Worm (Caenorhabditis elegans) whole organism, mixed stage, embryonic: ENCODE results near the gene srlf-5.

Experiments used
- M03D4.4 ChIP-seq: sonication (generic microtip); optimal IDR thresholded peaks from 2 replicates; lab custom pipeline; 2017; ENCODE audit warnings: mild to moderate bottlenecking, missing genetic modification characterization, missing compliant biosample characterization
- bed-3 ChIP-seq: fragments of 200-800 bp; sonication (Bioruptor generic); optimal IDR thresholded peaks from 3 replicates; lab custom pipeline; 2018; ENCODE audit warnings: mild to moderate bottlenecking, missing genetic modification characterization, moderate library complexity, missing compliant biosample characterization
- blmp-1 ChIP-seq: fragments of 150-350 bp; optimal IDR thresholded peaks from 2 replicates; lab custom pipeline; 2014; ENCODE audit warnings: missing biosample characterization, missing genetic modification characterization
- ceh-39 ChIP-seq: fragments of 150-350 bp; optimal IDR thresholded peaks from 2 replicates; lab custom pipeline; 2014; ENCODE audit warnings: missing biosample characterization, missing genetic modification characterization
- ceh-43 ChIP-seq: fragments of 200-800 bp; sonication (Bioruptor generic); optimal IDR thresholded peaks from 2 replicates; lab custom pipeline; 2018; ENCODE audit warnings: mild to moderate bottlenecking, missing genetic modification characterization, moderate library complexity, missing compliant biosample characterization
- ceh-83 ChIP-seq: fragments of 200-800 bp; sonication (Bioruptor generic); optimal IDR thresholded peaks from 2 replicates; lab custom pipeline; 2018; ENCODE audit warnings: mild to moderate bottlenecking, missing genetic modification characterization, missing compliant biosample characterization
- ces-1 ChIP-seq: fragments of 150-350 bp; optimal IDR thresholded peaks from 2 replicates; lab custom pipeline; 2014; ENCODE audit warnings: missing biosample characterization, missing genetic modification reagents, missing genetic modification characterization
- cnd-1 ChIP-seq: fragments of 200-800 bp; sonication (Bioruptor generic); optimal IDR thresholded peaks from 2 replicates; lab custom pipeline; 2018; ENCODE audit warnings: mild to moderate bottlenecking, missing genetic modification characterization, missing compliant biosample characterization
- elt-3 ChIP-seq: fragments of 150-350 bp; optimal IDR thresholded peaks from 2 replicates; lab custom pipeline; 2014; ENCODE audit warnings: missing biosample characterization, missing genetic modification characterization
- flh-1 ChIP-seq: fragments of 200-800 bp; sonication (Bioruptor generic); optimal IDR thresholded peaks from 2 replicates; lab custom pipeline; 2018; ENCODE audit warnings: mild to moderate bottlenecking, missing genetic modification characterization, moderate library complexity, missing compliant biosample characterization
- ham-2 ChIP-seq: fragments of 200-800 bp; sonication (Bioruptor generic); optimal IDR thresholded peaks from 2 replicates; lab custom pipeline; 2018; ENCODE audit warnings: mild to moderate bottlenecking, missing genetic modification characterization, missing compliant biosample characterization
- hlh-1 ChIP-seq: fragments of 150-350 bp; optimal IDR thresholded peaks from 2 replicates; lab custom pipeline; 2014; ENCODE audit warnings: missing biosample characterization, missing genetic modification reagents, missing genetic modification characterization
- lin-13 ChIP-seq: fragments of 150-350 bp; optimal IDR thresholded peaks from 2 replicates; lab custom pipeline; 2014; ENCODE audit warnings: missing biosample characterization, missing genetic modification characterization
- lin-32 ChIP-seq: fragments of 200-800 bp; sonication (Bioruptor generic); optimal IDR thresholded peaks from 2 replicates; lab custom pipeline; 2018; ENCODE audit warnings: mild to moderate bottlenecking, missing genetic modification characterization, missing compliant biosample characterization
- lsy-2 ChIP-seq: fragments of 150-350 bp; optimal IDR thresholded peaks from 2 replicates; lab custom pipeline; 2014; ENCODE audit warnings: missing biosample characterization, missing genetic modification characterization
- mab-5 ChIP-seq: fragments of 150-350 bp; optimal IDR thresholded peaks from 2 replicates; lab custom pipeline; 2014; ENCODE audit warnings: missing biosample characterization, missing genetic modification characterization
- mep-1 ChIP-seq: fragments of 150-350 bp; optimal IDR thresholded peaks from 2 replicates; lab custom pipeline; 2017; ENCODE audit warnings: missing biosample characterization, missing genetic modification reagents, missing genetic modification characterization, inconsistent platforms
- mls-2 ChIP-seq: sonication (generic microtip); optimal IDR thresholded peaks from 2 replicates; lab custom pipeline; 2016; ENCODE audit warnings: mild to moderate bottlenecking, missing genetic modification characterization, moderate library complexity, missing compliant biosample characterization
- nhr-12 ChIP-seq: fragments of 150-350 bp; optimal IDR thresholded peaks from 2 replicates; lab custom pipeline; 2014; ENCODE audit warnings: missing biosample characterization, missing genetic modification characterization
- nhr-2 ChIP-seq: fragments of 150-350 bp; optimal IDR thresholded peaks from 2 replicates; lab custom pipeline; 2014; ENCODE audit warnings: missing biosample characterization, missing genetic modification characterization
- nhr-28 ChIP-seq: fragments of 150-350 bp; optimal IDR thresholded peaks from 2 replicates; lab custom pipeline; 2014; ENCODE audit warnings: missing biosample characterization, missing genetic modification characterization
- nhr-76 ChIP-seq: sonication (generic microtip); optimal IDR thresholded peaks from 2 replicates; lab custom pipeline; 2017; ENCODE audit warnings: missing biosample characterization, missing genetic modification characterization
- pha-4 ChIP-seq: fragments of 150-350 bp; optimal IDR thresholded peaks from 2 replicates; lab custom pipeline; 2018; ENCODE audit warnings: missing biosample characterization, missing genetic modification reagents, missing genetic modification characterization
- sem-2 ChIP-seq: fragments of 200-800 bp; sonication (Bioruptor generic); optimal IDR thresholded peaks from 2 replicates; lab custom pipeline; 2018; ENCODE audit warnings: mild to moderate bottlenecking, missing genetic modification characterization, missing compliant biosample characterization
- sptf-1 ChIP-seq: sonication (generic microtip); optimal IDR thresholded peaks from 2 replicates; lab custom pipeline; 2017; ENCODE audit warnings: mild to moderate bottlenecking, missing genetic modification characterization, moderate library complexity, missing compliant biosample characterization
- tbx-8 ChIP-seq: fragments of 200-800 bp; sonication (Bioruptor generic); optimal IDR thresholded peaks from 2 replicates; lab custom pipeline; 2018; ENCODE audit warnings: mild to moderate bottlenecking, missing genetic modification characterization, moderate library complexity, missing compliant biosample characterization
- unc-120 ChIP-seq: sonication (generic microtip); optimal IDR thresholded peaks from 2 replicates; lab custom pipeline; 2017; ENCODE audit warnings: missing genetic modification characterization, missing compliant biosample characterization; ENCODE audit not compliant: poor library complexity, severe bottlenecking
- unc-39 ChIP-seq: fragments of 150-350 bp; optimal IDR thresholded peaks from 2 replicates; lab custom pipeline; 2014; ENCODE audit warnings: missing biosample characterization, missing genetic modification characterization
- ztf-11 ChIP-seq: fragments of 150-350 bp; optimal IDR thresholded peaks from 2 replicates; lab custom pipeline; 2014; ENCODE audit warnings: missing biosample characterization, missing genetic modification characterization

srlf-5 gene

ce11 chrIV:12915479-12915878 is 11.1 kb downstream of the srlf-5 start, which contains the start of gene srz-15:
srz-15 (plus strand) TSS chrIV:12915779.
- TF ChIP-seq mep-1 (tag; lab: Kevin White, UChicago) (no peak), ham-2 (GFP tag; lab: Kevin White, UChicago) (no peak), M03D4.4 (tag; lab: Kevin White, UChicago) (no peak), unc-39 (tag; lab: Kevin White, UChicago) (no peak), ztf-11 (tag; lab: Kevin White, UChicago) (no peak), cnd-1 (tag; lab: Kevin White, UChicago) (no peak), ceh-83 (GFP tag; lab: Kevin White, UChicago) (no peak), sptf-1 (tag; lab: Kevin White, UChicago) (no peak), nhr-76 (no peak), pha-4 (no peak), sem-2 (GFP tag; lab: Kevin White, UChicago) (no peak)

- TF ChIP-seq nhr-2 (tag; lab: Kevin White, UChicago) (no peak), unc-120 (tag; lab: Kevin White, UChicago) (no peak), nhr-76 (no peak), ceh-43 (no peak), elt-3 (tag; lab: Kevin White, UChicago) (no peak), lsy-2 (tag; lab: Kevin White, UChicago) (no peak), bed-3 (no peak), hlh-1 (tag; lab: Kevin White, UChicago) (no peak)
- TF ChIP-seq, all 35 proteins: peak for 0
Observed at ce11 chrIV:12914532-12915019, 12.0 kb downstream of the srlf-5 start, which contains the start of gene irg-6. irg-6 (minus strand) TSS chrIV:12914969.

ce11 chrIV:12911990-12912389 is 14.5 kb downstream of the srlf-5 start, which contains the start of gene K08D8.5:
K08D8.5 (minus strand) TSS chrIV:12912129.
- TF ChIP-seq lsy-2 (tag; lab: Kevin White, UChicago) (no peak), hlh-1 (tag; lab: Kevin White, UChicago) (no peak), mls-2 (tag; lab: Kevin White, UChicago) (no peak), flh-1 (GFP tag; lab: Kevin White, UChicago) (no peak), ces-1 (GFP tag; lab: Kevin White, UChicago) (no peak), lin-32 (GFP tag; lab: Kevin White, UChicago) (no peak), pha-4 (no peak), tbx-8 (GFP tag; lab: Kevin White, UChicago) (no peak), ham-2 (GFP tag; lab: Kevin White, UChicago) (no peak), ceh-43 (no peak)

ce11 chrIV:12909871-12910270 is 16.7 kb downstream of the srlf-5 start, which contains the start of gene K08D8.4:
K08D8.4 (minus strand) TSS chrIV:12909998.
- TF ChIP-seq ham-2 (GFP tag; lab: Kevin White, UChicago) = no peak
- no peak for TF ChIP-seq lin-32 (GFP tag; lab: Kevin White, UChicago)
- no peak for TF ChIP-seq mls-2 (tag; lab: Kevin White, UChicago)
- no peak for TF ChIP-seq ceh-39 (tag; lab: Kevin White, UChicago)
- TF ChIP-seq elt-3 (tag; lab: Kevin White, UChicago) = no peak
- TF ChIP-seq pha-4 = no peak
- TF ChIP-seq unc-39 (tag; lab: Kevin White, UChicago) = no peak
- no peak for TF ChIP-seq lsy-2 (tag; lab: Kevin White, UChicago)
- no peak for TF ChIP-seq ces-1 (GFP tag; lab: Kevin White, UChicago)
- TF ChIP-seq nhr-2 (tag; lab: Kevin White, UChicago) = no peak
- TF ChIP-seq mep-1 (tag; lab: Kevin White, UChicago) = no peak
- no peak for TF ChIP-seq mab-5 (tag; lab: Kevin White, UChicago)

ce11 chrIV:12906529-12906928 is 20.0 kb downstream of the srlf-5 start, which contains the start of gene K08D8.3:
K08D8.3 (minus strand) TSS chrIV:12906659.
- TF ChIP-seq nhr-2 (tag; lab: Kevin White, UChicago) (no peak), ceh-43 (no peak), pha-4 (no peak), cnd-1 (tag; lab: Kevin White, UChicago) (no peak), blmp-1 (tag; lab: Kevin White, UChicago) (no peak), nhr-28 (tag; lab: Kevin White, UChicago) (no peak), tbx-8 (GFP tag; lab: Kevin White, UChicago) (no peak), elt-3 (tag; lab: Kevin White, UChicago) (no peak), mep-1 (tag; lab: Kevin White, UChicago) (no peak), ham-2 (GFP tag; lab: Kevin White, UChicago) (no peak), flh-1 (GFP tag; lab: Kevin White, UChicago) (no peak), lsy-2 (tag; lab: Kevin White, UChicago) (no peak), ceh-83 (GFP tag; lab: Kevin White, UChicago) (no peak), ceh-39 (tag; lab: Kevin White, UChicago) (no peak), nhr-12 (tag; lab: Kevin White, UChicago) (no peak), lin-13 (tag; lab: Kevin White, UChicago) (no peak), unc-120 (tag; lab: Kevin White, UChicago) (no peak)
- TF ChIP-seq, all 35 proteins: peak for 0
